Fruit fly (Drosophila melanogaster) whole organism, pupa: ENCODE data around the gene CG31740.

Experiments used
- CG17806 ChIP-seq: fragments of 200-800 bp; sonication (Bioruptor generic); optimal IDR thresholded peaks from 2 replicates; lab custom pipeline; 2018; ENCODE audit warnings: missing biosample characterization, mild to moderate bottlenecking, missing genetic modification characterization, moderate library complexity
- CG8159 ChIP-seq: fragments of 200-800 bp; sonication (Bioruptor generic); optimal IDR thresholded peaks from 3 replicates; lab custom pipeline; 2018; ENCODE audit warnings: missing biosample characterization, mild to moderate bottlenecking, missing genetic modification characterization, moderate library complexity
- CG9948 ChIP-seq: fragments of 200-800 bp; sonication (Bioruptor generic); optimal IDR thresholded peaks from 2 replicates; lab custom pipeline; 2018; ENCODE audit warnings: missing biosample characterization, mild to moderate bottlenecking, missing genetic modification characterization, moderate library complexity
- fd96Ca ChIP-seq: fragments of 200-800 bp; sonication (Bioruptor generic); IDR thresholded peaks from 3 replicates; pipeline ENCODE4 v1.3.6; 2022; ENCODE audit warnings: missing biosample characterization, missing genetic modification characterization
- rn ChIP-seq: fragments of 200-800 bp; sonication (Bioruptor generic); IDR thresholded peaks from 2 replicates; pipeline ENCODE4 v1.3.6; 2022; ENCODE audit warnings: missing biosample characterization, missing genetic modification characterization

DNA sequence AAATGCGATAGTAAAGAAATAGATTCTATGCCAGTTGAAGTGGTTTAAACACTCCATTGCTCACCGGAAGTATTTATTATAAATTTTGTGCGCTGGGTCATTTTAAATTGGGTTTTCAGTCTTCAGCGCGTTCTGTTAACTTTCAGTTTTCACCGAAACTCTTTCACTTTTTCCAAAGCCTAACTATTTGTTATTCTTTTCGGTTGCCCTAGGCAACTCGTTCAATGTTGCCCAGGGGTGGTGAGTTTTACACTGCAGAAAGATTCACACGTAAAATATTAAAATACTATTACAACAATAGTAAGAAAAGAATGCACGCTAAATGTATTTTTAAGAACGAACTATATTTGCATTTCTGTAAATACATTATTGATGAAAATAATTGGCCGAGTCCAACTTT lies 26.4 kb upstream of the CG31740 start, which contains the start of gene btv:
- no peak for TF ChIP-seq fd96Ca (GFP tag; lab: Robert Waterston, UW)
- TF ChIP-seq CG9948, result no peak
- TF ChIP-seq rn, result no peak
- TF ChIP-seq CG8159 (tag; lab: Kevin White, UChicago), result no peak
- no peak for TF ChIP-seq CG17806 (tag; lab: Kevin White, UChicago)
